Fruit fly (Drosophila melanogaster) ovary, adult (tissue): ENCODE measurements around the gene CG43954.

Experiments used
- CG17801 ChIP-seq: fragments of 200-800 bp; optimal IDR thresholded peaks from 2 replicates; lab custom pipeline; 2019; ENCODE audit warnings: missing biosample characterization, mild to moderate bottlenecking, missing genetic modification characterization, moderate library complexity; ENCODE audit not compliant: partially characterized antibody

CG43954 gene

DNA sequence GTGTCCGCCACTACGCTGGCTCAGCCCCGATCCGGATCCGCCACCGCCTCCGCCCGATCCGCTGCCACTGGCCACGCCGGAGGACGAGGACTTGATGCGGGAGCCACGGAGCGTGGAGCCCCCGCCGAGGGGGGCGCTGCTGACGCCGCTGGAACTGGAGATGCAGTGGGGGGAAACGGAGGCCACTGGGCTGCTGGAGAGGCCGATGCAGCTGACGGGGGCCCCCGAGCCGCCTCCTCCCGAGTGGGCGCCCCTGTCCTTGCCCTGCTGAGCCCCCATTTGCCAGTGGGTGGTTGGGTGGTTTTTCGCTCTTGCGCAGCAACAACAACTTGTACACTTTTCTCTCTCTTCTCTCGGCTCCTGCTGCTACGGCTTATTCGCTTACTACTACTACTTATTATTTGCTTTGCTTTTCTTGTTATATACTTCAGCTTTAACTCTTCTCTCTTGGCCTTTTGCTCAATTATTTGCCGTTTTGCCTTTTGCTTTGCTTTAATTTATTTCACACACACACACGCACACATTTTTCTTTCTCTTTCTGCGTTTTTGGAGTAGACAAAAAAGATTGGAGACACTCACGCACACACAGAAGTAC is 64.5 kb downstream of the CG43954 start:
- no peak for TF ChIP-seq CG17801 (GFP tag; lab: Kevin White, UChicago)

DNA sequence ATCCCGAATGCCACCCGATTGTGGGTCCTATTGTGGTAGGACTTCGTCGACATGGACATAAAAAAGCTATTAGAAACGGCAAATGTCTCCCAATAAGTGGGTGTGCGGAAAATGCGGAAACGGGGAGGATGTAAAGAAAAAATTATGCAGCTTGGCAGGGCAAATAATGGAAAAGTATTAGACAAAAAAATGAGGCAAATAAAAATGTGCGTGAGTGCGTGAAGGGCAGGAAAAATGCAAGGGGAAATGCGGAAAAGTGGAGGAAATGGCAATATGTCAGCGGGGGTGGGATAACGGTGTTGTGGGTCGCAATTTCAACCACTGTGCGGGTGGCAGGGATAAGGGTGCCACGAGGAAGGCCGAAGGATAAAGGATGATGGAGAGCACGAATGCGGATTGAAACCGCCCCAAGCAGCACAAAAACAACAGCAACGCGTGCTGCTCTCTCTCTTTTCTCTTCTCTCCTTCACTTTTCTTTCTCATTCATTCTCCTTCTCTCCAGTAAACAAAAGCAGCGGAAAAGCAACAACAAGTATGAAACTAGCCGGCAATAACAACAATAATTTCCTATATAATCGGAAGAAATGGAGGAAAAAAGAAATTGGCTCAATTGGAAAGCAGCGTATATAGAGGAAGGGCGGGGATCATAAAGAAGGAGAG is 66.0 kb downstream of the CG43954 start:
- no peak for TF ChIP-seq CG17801 (GFP tag; lab: Kevin White, UChicago)

DNA sequence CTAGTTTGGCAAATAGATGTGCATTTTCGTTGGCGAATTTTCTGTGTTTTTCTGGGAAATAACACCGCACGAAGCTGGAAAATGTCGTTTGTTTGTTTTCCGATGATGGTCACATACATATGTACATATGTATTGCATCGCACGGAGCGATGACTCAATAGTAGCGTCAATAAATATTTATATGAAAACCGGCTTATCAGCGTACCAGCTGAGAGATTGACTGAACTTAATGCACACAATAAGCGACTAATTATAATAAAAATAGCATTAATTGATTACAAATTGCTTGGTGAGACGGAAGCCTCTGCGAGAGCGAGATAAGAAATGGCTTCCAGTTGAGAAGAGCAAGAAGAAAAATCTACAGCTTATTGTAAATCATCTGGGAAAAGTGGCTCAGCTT is 67.0 kb downstream of the CG43954 start:
- no peak for TF ChIP-seq CG17801 (GFP tag; lab: Kevin White, UChicago)

DNA sequence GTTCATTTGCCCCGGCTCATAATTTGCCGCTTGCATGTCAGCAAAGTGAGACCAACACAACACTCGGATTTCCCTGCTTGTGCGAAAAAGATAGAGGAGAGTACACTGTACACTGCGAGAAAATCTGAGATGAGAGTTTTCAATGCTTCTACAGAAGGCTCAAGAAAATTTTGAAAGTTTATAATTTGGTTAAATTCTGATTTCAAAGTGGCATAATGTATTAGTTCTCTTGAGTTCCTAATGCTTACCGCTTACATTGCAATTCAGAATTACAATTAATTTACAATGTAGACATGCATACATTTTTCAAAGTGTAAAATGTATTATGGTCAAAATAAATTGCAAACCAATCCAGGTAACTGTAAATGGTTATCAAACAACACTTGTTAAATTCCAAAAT is 68.5 kb downstream of the CG43954 start:
- TF ChIP-seq CG17801 (GFP tag; lab: Kevin White, UChicago), result peak; percentile 34

DNA sequence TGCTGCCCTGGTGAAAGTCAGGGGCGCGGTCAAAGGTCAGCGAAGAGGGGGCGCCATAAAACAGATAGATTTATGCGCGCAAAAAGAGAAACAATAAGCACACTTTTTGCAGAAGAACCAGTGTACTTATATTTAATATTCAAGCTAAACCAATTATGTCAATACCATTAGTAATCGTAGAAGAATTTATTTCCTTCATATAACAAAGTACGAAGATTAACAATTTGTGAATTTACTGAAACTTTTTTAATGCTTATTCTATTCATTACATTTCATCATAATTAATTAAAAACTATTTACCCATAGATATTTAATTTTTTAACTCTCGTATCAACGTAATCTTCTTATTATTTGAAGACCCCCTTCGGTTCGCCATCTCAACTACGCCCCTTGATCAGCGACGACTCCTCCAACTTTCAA is 69.4 kb downstream of the CG43954 start:
- no peak for TF ChIP-seq CG17801 (GFP tag; lab: Kevin White, UChicago)

DNA sequence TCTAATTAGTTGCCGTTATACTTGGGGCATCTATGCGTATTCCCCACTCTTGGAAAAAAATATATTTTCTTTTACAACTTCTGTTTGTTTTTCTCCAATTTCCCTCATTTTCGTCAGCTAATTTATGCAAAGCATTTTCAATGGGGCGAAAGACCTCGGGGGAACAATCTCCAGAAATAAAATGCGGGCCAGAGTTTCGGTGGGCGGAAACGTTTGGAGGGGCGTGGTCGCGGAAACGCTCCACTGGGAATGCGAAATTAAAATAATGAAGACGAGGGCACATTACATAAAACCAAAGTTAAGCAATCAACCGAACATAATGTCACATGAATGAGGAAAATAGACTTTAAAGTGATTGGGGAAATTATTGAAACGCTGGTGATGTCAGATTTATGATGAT is 70.4 kb downstream of the CG43954 start:
- TF ChIP-seq CG17801 (GFP tag; lab: Kevin White, UChicago), result no peak

DNA sequence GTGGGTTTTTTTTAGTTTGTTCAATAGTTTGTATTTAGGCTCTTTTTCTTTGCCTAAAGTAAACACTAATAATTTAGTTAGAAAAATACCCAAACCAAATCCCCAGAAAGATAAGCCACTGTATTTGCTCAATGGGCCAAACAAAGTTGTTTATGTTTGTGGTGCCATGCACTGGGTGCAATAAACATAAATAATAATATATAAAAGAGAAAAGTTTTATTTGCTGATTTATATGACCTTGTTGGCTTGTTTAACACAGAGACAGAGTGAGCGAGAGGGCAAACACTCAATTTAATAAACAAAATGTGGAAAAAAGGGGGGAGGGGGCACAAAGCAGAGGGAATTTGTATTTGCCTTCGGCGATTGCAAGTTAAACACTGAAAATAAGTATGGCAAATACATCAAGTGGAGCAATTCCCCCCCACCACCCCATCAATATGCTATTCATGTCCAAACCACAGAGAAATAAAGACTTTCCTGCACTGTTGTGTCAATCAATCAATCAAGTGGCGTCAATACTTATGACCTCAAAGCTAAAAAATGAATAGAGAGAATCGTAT is 70.9 kb downstream of the CG43954 start:
- TF ChIP-seq CG17801 (GFP tag; lab: Kevin White, UChicago), result no peak

DNA sequence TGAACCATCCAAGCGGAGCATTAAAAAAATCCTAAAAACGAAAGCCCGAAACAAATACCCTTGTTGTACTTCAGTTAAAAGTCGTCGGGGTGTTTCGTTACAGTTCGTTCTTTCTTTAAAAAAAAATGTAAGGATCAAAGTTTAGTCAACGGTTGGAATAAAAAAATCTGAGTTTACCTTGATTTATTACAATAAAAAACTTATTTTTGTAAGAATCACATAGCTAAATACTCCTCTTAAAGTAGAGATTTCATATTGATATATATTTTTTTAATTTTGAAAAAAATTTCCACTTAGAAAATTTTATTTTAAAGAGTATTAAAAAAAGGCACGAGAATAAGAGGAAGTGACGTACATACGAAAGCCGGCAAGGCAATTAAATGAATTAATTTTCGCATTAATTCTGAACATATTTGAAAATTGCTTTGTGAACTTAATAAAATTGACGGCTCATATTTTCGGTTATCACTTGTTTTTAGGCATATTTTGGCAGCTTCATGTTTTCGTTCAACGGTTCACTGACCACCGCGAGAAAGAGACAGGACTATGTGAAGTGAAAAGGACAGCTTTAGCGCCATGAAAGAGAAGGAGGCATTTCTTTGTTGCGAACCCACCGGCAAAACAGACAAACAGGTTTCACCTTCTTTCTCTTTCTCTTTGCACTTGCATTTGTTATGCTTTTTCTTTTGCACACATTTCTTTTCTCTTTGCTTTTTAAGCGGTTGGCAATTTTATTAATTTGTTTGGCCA is 72.7 kb downstream of the CG43954 start:
- no peak for TF ChIP-seq CG17801 (GFP tag; lab: Kevin White, UChicago)

DNA sequence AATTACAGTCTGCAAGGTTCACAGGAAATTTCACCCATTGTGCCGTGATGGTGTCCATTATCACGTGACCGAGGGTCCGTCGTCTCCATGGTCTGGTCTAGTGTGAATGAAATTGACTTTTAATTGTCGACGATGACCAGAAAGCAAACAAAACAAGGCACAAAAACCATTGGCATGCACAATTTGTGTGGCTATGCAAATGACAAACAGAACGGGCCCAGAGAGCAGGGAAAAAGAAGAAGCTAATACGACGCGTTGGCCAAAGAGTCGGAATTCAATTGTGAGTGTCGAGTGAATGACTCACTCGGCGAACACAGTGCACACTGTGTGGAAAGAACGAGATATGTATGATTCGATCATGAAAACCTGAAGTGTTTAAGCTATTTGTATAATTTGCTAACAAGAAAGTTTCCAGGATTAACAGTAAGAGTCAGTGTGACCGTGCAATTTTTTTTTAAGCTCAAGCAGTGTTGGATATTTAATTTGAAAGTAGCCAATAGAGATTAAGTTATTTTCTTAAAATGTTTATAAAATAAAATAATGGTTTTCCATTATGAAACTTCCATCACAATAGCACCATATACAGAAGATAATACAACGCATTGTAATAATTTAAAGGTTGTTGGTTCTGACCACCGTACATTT is 75.8 kb downstream of the CG43954 start:
- TF ChIP-seq CG17801 (GFP tag; lab: Kevin White, UChicago), result no peak

DNA sequence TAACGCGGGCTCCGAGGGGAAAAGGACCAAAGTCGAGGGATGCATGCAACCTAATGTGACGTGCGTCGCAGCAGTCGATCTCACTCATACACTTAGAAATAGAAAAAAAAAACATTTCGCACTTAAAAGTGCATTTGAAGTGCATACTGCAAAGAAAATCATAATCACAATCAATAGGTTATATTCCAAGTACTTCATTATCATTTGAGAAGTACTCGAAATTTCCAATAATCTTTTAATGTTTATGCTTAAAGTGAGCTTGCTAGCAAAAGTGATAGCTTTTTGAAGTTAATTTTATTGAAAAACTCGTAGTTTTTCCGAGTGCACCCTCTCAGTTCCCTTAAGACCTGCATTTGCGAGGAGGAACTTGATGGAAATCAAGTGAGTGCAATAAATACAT is 76.9 kb downstream of the CG43954 start:
- no peak for TF ChIP-seq CG17801 (GFP tag; lab: Kevin White, UChicago)

DNA sequence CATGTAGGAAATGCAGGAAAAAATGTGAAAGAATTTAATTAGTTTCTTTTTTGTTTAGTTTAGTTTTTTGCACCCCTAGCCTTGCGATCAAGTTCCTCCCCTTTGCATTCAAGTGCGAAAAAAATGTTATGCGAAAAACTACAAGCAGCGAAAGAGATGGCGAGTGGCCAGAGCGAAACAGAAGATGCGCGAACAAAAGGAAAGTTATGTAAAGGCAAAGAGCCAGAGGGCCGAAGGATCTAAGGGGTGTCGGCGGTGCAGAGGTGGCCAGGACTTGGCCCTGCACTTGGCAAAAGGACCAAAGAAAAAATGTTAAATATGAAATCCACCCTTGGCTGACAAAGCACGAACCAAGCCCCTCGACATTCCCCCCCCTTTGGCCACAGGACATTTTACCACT is 77.4 kb downstream of the CG43954 start:
- TF ChIP-seq CG17801 (GFP tag; lab: Kevin White, UChicago), result no peak

DNA sequence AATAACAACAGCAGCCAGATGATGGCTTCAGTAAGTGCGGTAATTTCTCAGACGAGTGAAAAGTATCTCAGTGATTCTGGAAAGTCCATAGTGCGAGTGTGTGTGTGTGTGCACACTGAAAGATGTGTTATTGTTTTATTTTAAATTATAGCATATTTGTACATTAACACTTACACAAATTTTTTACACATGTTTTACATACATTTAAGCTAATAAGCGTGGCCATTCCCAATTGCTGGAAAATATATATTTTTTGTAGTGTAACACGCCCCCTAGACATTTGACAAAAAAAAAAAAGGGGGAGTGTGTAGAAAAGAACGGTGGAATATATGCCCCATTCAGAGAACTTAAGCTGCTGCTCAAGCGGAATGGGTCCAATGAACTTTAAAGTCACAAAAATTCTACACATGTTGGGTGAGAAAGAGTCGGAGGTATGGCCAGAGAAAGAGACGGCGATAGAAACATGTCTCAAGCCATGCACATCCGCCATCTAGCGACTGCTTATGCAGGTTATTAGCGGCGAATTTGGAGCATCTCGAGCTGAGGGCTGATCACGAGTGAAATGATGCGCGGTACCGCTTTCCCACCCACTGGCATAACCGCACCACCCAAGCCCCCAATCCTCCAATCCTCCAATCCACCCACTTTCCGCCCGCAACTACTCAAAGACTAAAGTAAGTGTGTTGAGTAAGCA is 79.5 kb downstream of the CG43954 start:
- TF ChIP-seq CG17801 (GFP tag; lab: Kevin White, UChicago), result no peak

DNA sequence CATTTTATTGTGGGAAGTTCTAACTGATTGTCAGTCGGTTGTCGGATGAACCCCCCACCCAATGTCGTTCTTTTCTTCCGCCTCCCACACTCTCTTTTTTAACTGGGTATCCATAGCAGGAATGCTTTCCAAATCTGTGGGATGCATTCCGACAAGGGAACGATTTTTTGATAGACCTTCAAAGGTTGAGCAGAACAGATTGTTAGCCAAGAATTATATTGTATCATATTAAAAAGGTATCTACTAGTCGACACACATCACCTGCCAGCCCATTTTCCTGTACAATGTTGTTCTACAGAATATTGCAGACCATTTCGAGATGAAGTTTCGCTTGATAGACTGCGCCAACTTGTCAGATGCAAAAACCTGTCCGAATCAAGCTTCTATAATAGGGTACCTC is 81.7 kb downstream of the CG43954 start:
- no peak for TF ChIP-seq CG17801 (GFP tag; lab: Kevin White, UChicago)
